Worm (Caenorhabditis elegans): Measurements from ENCODE around the gene Y43F8B.11.

DNA sequence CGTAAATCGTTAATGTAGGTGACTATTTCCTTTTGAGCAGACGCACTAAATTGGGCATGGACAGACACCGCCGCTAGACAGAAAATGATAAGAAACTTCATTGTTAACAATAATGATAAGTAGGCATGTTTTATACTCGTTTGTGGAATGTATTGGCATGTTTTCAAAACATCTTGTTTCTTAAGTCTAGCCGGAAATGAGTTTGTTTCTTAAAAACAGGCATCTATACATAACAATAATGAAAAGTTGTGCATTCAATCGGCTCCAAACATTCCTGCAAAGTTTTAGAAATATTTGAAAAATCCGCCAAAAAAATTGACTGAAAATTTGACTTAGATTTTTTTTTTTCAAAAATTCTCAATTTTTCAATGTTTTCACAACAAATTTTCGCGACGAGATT is 25.1 kb downstream of the Y43F8B.11 start, which contains the start of gene scl-21:
- TF ChIP-seq tab-1 (GFP tag; IDR thresholded peaks at IDR 0.05) (no peak), T22C8.4 (GFP tag; IDR thresholded peaks at IDR 0.05) (no peak)

Measured in whole organism, midembryonic.